Worm (Caenorhabditis elegans): ENCODE measurements around the gene F52D10.4.

F52D10.4 gene

DNA sequence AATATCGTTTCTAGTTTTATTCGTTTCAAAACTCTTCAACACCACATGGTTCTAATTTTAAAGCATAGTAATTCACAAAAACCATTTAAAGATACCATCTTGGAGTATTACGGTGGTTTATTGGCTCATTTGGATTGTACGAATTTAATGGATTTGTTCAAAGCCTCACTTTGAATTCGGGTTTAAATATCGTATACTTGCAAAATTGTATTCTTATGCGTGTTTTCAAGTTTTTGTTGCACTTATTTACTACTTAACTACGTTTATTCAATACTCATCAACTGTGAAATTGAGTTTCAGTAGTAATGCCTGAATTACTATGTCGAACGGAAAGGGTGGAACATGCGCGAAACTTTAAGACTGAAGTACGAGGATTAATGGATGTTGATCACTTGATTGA is 31.9 kb upstream of the F52D10.4 start, which contains the start of gene abts-2:
Gene abts-2, plus strand, starts transcription at position 301 of the 400 bp plus-strand sequence.
- TF ChIP-seq ztf-26 (tag; optimal IDR thresholded peaks at IDR 0.05) (no peak), F52B5.7 (tag; optimal IDR thresholded peaks at IDR 0.05) (no peak), rpc-1 (optimal IDR thresholded peaks at IDR 0.05) (no peak), rpc-1 (tag; optimal IDR thresholded peaks at IDR 0.05) (no peak), mcd-1 (GFP tag; IDR thresholded peaks at IDR 0.05) (no peak), lag-1 (GFP tag; IDR thresholded peaks at IDR 0.05) (no peak), sptf-2 (GFP tag; optimal IDR thresholded peaks at IDR 0.05) (no peak), B0019.2 (GFP tag; conservative IDR thresholded peaks at IDR 0.05) (no peak), hmg-20 (GFP tag; IDR thresholded peaks at IDR 0.05) (no peak), die-1 (tag; optimal IDR thresholded peaks at IDR 0.05) (no peak), ekl-4 (GFP tag; IDR thresholded peaks at IDR 0.05) (no peak), ztf-6 (GFP tag; IDR thresholded peaks at IDR 0.05) (no peak), C06A6.2 (GFP tag; conservative IDR thresholded peaks at IDR 0.05) (no peak), fkh-3 (tag; optimal IDR thresholded peaks at IDR 0.05) (no peak), bed-1 (GFP tag; IDR thresholded peaks at IDR 0.05) (no peak), repo-1 (tag; optimal IDR thresholded peaks at IDR 0.05) (no peak), ztf-18 (tag; optimal IDR thresholded peaks at IDR 0.05) (no peak)

DNA sequence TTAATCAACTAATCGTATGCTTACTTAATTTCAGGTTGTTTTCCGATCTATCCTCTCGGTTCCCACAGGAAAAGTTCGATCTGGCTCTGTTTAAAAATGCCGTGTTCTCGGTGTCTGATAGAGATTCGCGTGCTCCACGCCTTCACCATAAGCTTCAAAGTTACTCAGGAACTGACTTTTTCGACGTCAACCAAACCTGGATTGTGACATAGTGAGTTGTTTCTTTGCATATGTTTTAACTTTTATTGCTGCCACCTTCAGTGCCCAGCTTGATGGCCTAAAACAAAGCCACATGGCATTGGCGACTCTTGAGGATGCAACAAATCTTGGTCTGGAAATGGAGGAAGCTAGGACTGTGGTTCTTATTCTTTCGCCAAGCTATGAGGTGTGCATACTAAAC is 31.4 kb upstream of the F52D10.4 start:
- TF ChIP-seq mes-4 (tag; optimal IDR thresholded peaks at IDR 0.05) (no peak), let-607 (tag; optimal IDR thresholded peaks at IDR 0.05) (no peak), nhr-27 (tag; optimal IDR thresholded peaks at IDR 0.05) (no peak), F39B2.1 (GFP tag; IDR thresholded peaks at IDR 0.05) (no peak), ceh-91 (GFP tag; IDR thresholded peaks at IDR 0.05) (no peak)

DNA sequence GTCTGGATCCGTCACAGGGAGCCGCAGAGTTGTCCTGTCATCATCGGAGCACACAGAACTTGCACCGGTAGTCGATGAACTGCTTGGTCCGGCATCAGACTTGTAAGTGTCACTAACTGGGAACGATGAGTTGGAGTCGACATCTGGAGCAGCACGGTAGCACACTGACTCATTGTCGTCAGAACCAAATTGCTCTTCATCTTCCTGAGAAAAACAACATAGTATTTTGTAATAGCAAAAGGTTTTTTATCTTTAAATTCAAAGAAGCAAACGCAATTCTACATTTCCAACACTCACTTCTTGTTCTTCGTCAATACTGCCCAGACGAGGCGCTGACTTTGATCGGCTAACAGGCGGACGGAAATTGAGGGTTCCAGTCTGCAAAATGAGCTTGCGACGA is 26.7 kb upstream of the F52D10.4 start:
- TF ChIP-seq attf-5 (GFP tag; optimal IDR thresholded peaks at IDR 0.05) (no peak), cebp-1 (GFP tag; IDR thresholded peaks at IDR 0.05) (no peak), cebp-1 (tag; optimal IDR thresholded peaks at IDR 0.05) (no peak), ztf-6 (GFP tag; IDR thresholded peaks at IDR 0.05) (no peak), snpc-4 (GFP tag; optimal IDR thresholded peaks at IDR 0.05) (no peak), snpc-4 (tag; optimal IDR thresholded peaks at IDR 0.05) (no peak), madf-3 (GFP tag; IDR thresholded peaks at IDR 0.05) (no peak), Y56A3A.18 (GFP tag; IDR thresholded peaks at IDR 0.05) (no peak)

DNA sequence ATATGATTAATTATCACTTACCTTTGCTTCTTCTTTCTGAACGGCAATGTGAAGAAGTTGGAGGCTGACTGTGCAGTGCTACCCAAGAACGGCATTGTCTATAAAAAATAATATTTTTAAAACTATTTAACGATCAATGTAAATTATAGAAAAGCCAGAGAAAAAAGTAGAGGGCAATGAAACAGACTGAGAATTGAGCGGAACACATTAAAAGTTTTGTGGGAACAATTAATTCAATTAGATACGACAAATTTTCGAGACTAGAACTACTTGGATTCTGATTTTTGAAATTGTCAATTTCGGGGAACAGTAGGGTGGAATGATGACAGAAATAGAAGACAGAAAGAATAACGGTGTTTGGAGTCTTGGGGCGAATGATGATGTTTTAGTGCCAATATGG is 25.6 kb upstream of the F52D10.4 start, which contains the start of gene F52D10.2:
Gene F52D10.2, minus strand, starts transcription at position 101 of the 400 bp plus-strand sequence.
- TF ChIP-seq nhr-80 (tag; optimal IDR thresholded peaks at IDR 0.05) = no peak
- TF ChIP-seq fkh-3 (tag; optimal IDR thresholded peaks at IDR 0.05) = no peak
- no peak for TF ChIP-seq akir-1 (GFP tag; optimal IDR thresholded peaks at IDR 0.05)
- TF ChIP-seq ztf-6 (GFP tag; IDR thresholded peaks at IDR 0.05) = no peak
- TF ChIP-seq lin-26 (GFP tag; IDR thresholded peaks at IDR 0.05) = no peak
- TF ChIP-seq F39B2.1 (GFP tag; IDR thresholded peaks at IDR 0.05) = no peak
- no peak for TF ChIP-seq rcor-1 (GFP tag; IDR thresholded peaks at IDR 0.05)
- TF ChIP-seq snpc-4 (GFP tag; optimal IDR thresholded peaks at IDR 0.05) = no peak
- TF ChIP-seq snpc-4 (tag; optimal IDR thresholded peaks at IDR 0.05) = no peak
- no peak for TF ChIP-seq mel-28 (tag; optimal IDR thresholded peaks at IDR 0.05; ENCODE audit: borderline replicate concordance)
- no peak for TF ChIP-seq ztf-22 (GFP tag; optimal IDR thresholded peaks at IDR 0.05)
- TF ChIP-seq rec-8 (tag; optimal IDR thresholded peaks at IDR 0.05) = no peak
- TF ChIP-seq nhr-27 (tag; optimal IDR thresholded peaks at IDR 0.05) = no peak
- TF ChIP-seq Y95B8A.8 (GFP tag; IDR thresholded peaks at IDR 0.05) = no peak
- no peak for TF ChIP-seq B0336.3 (GFP tag; IDR thresholded peaks at IDR 0.05)

All from whole organism, young adult.